Worm (Caenorhabditis elegans): ENCODE measurements around the gene C05E4.12.

ce11 chrV:772210-772609 lies 10.4 kb upstream of the C05E4.12 start:
- no peak for TF ChIP-seq lin-26 (GFP tag; IDR thresholded peaks at IDR 0.05)
- no peak for TF ChIP-seq T07F8.4 (tag; optimal IDR thresholded peaks at IDR 0.05)
- TF ChIP-seq repo-1 (tag; optimal IDR thresholded peaks at IDR 0.05), result no peak
- TF ChIP-seq B0019.2 (GFP tag; conservative IDR thresholded peaks at IDR 0.05), result no peak
- no peak for TF ChIP-seq lin-40 (tag; optimal IDR thresholded peaks at IDR 0.05)
- TF ChIP-seq dpl-1 (GFP tag; optimal IDR thresholded peaks at IDR 0.05), result no peak
- TF ChIP-seq pha-4 (tag; optimal IDR thresholded peaks at IDR 0.05), result no peak
- no peak for TF ChIP-seq Y56A3A.18 (GFP tag; IDR thresholded peaks at IDR 0.05)
- no peak for TF ChIP-seq die-1 (tag; optimal IDR thresholded peaks at IDR 0.05)
- no peak for TF ChIP-seq unc-62 (GFP tag; optimal IDR thresholded peaks at IDR 0.05)
- TF ChIP-seq C17E4.6 (GFP tag; IDR thresholded peaks at IDR 0.05), result no peak
- TF ChIP-seq ets-4 (GFP tag; optimal IDR thresholded peaks at IDR 0.05), result no peak
